Comparison of ENCODE assay signal across 2 fruit fly cellular contexts in the genomic region with DNA sequence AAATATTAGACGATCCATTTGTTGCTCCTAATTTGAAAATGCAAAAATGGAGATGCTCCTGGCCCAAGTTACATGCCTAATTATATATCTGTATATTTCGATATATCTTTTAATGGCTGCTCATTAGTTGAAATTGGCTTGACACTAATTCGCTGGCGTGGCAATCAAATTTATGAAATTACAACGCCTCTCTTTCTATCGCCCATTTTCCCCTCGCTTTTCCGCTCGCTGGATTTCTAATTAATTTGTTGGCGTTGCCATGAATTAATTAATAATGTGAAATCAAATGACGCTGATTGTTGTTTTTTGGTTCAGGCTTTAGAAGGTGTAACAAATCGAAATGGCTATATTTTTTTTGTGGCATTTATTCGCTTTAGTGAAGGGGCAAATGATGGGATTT.
A peak's percentile ranks its signal among the peaks of the same experiment; 100 is the strongest.
TF ChIP-seq lines count a peak whose summit lies in the region.

No protein-coding gene starts in this region.

- no peak for TF ChIP-seq CTCF in whole organism, embryonic (GFP tag; optimal IDR thresholded peaks at IDR 0.05; lab: Kevin White, UChicago)

TF ChIP-seq in whole organism, embryonic, 481 proteins besides CTCF, POLR2A, EP300 and RAD21:
- peak; percentile 24 for TF ChIP-seq gsb-n (tag; optimal IDR thresholded peaks at IDR 0.05; lab: Kevin White, UChicago)
- TF ChIP-seq klu (GFP tag; IDR thresholded peaks at IDR 0.05; lab: Robert Waterston, UW), result no peak
- no peak for TF ChIP-seq chif (GFP tag; optimal IDR thresholded peaks at IDR 0.05; lab: Kevin White, UChicago)
- no peak for TF ChIP-seq trem (tag; optimal IDR thresholded peaks at IDR 0.05; lab: Kevin White, UChicago)
- no peak for TF ChIP-seq CG10543 (GFP tag; optimal IDR thresholded peaks at IDR 0.05; lab: Kevin White, UChicago)
- TF ChIP-seq eve (GFP tag; optimal IDR thresholded peaks at IDR 0.05; lab: Kevin White, UChicago), result peak in 1 of 2 experiments; percentile 10
- TF ChIP-seq Awh (GFP tag; IDR thresholded peaks at IDR 0.05; lab: Robert Waterston, UW), result peak; percentile 91
- no peak for TF ChIP-seq Hey (tag; optimal IDR thresholded peaks at IDR 0.05; lab: Kevin White, UChicago)
- TF ChIP-seq CG7745 (tag; optimal IDR thresholded peaks at IDR 0.05; lab: Kevin White, UChicago), result peak; percentile 68
- TF ChIP-seq Xbp1 (GFP tag; optimal IDR thresholded peaks at IDR 0.05; lab: Kevin White, UChicago), result no peak
- TF ChIP-seq Vsx1 (GFP tag; optimal IDR thresholded peaks at IDR 0.05; lab: Kevin White, UChicago), result peak; percentile 8
- no peak for TF ChIP-seq CG2712 (tag; optimal IDR thresholded peaks at IDR 0.05; lab: Kevin White, UChicago)
- no peak for TF ChIP-seq sob (GFP tag; IDR thresholded peaks at IDR 0.05; lab: Robert Waterston, UW)
- peak; percentile 20 for TF ChIP-seq abd-A (tag; optimal IDR thresholded peaks at IDR 0.05; lab: Kevin White, UChicago)
- TF ChIP-seq sens (GFP tag; lab: Kevin White, UChicago), result peak; percentile 43
- no peak for TF ChIP-seq CG13424 (tag; optimal IDR thresholded peaks at IDR 0.05; lab: Kevin White, UChicago)

TF ChIP-seq in whole organism, prepupa, 60 proteins besides CTCF, POLR2A, EP300 and RAD21:
- TF ChIP-seq CG8119 (GFP tag; IDR thresholded peaks at IDR 0.05; lab: Robert Waterston, UW), result no peak
- no peak for TF ChIP-seq cyc (GFP tag; optimal IDR thresholded peaks at IDR 0.05; lab: Kevin White, UChicago)
- no peak for TF ChIP-seq CG6808 (GFP tag; optimal IDR thresholded peaks at IDR 0.05; lab: Kevin White, UChicago)
- no peak for TF ChIP-seq dac (GFP tag; optimal IDR thresholded peaks at IDR 0.05; lab: Kevin White, UChicago)
- TF ChIP-seq CG1621 (tag; optimal IDR thresholded peaks at IDR 0.05; lab: Kevin White, UChicago), result no peak
- TF ChIP-seq svp (GFP tag; lab: Kevin White, UChicago), result peak; percentile 47
- TF ChIP-seq topi (GFP tag; optimal IDR thresholded peaks at IDR 0.05; lab: Kevin White, UChicago), result no peak
- no peak for TF ChIP-seq Hr38 (GFP tag; optimal IDR thresholded peaks at IDR 0.05; lab: Kevin White, UChicago)
